Fruit fly (Drosophila melanogaster) whole organism, adult: ENCODE measurements around the gene Sgs7.

Experiments
- CG14711 ChIP-seq: fragments of 200-800 bp; sonication (Bioruptor generic); optimal IDR thresholded peaks from 2 replicates; lab custom pipeline; 2018; ENCODE audit warnings: missing biosample characterization, mild to moderate bottlenecking, missing genetic modification characterization, moderate library complexity
- CG33017 ChIP-seq: fragments of 200-800 bp; sonication (Bioruptor generic); optimal IDR thresholded peaks from 2 replicates; lab custom pipeline; 2018; ENCODE audit warnings: missing biosample characterization, mild to moderate bottlenecking, missing genetic modification characterization, moderate library complexity
- CG7045 ChIP-seq: fragments of 200-800 bp; sonication (Bioruptor generic); optimal IDR thresholded peaks from 2 replicates; lab custom pipeline; 2017; ENCODE audit warnings: missing biosample characterization, mild to moderate bottlenecking, missing genetic modification characterization
- cnc ChIP-seq, 2 experiments: fragments of >200 bp; optimal IDR thresholded peaks; 2 replicates each; lab custom pipeline; 2017
- kay ChIP-seq: fragments of 200-800 bp; sonication (Bioruptor generic); peaks from one replicate; lab custom pipeline; 2016; ENCODE audit warnings: missing biosample characterization, missing genetic modification characterization, borderline replicate concordance
- toe ChIP-seq: fragments of 200-800 bp; sonication (Bioruptor generic); optimal IDR thresholded peaks from 2 replicates; lab custom pipeline; 2016; ENCODE audit warnings: missing biosample characterization, missing genetic modification characterization

DNA sequence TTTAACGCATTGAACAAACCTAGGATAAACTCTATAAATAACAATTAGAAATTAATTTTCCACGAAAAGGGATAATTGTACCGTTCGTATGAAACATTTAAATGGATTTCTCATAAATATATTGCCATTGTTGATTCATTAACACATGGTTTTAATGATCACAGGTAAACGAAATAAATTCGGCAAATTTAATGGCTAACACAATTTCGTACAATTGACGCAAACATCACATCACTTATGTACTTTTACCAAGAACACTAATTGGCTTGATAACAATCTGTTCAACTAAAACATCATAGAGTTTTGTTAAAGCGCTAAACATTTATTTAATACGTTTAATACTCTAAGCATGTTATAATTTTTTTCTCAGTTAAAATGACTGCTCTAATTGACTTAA lies 44.0 kb downstream of the Sgs7 start:
- no peak for TF ChIP-seq toe (GFP tag; lab: Kevin White, UChicago)
- TF ChIP-seq CG7045 (GFP tag; lab: Kevin White, UChicago), result no peak
- TF ChIP-seq cnc (optimal IDR thresholded peaks at IDR 0.05; lab: Kevin White, UChicago), result no peak
- no peak for TF ChIP-seq CG14711 (tag; lab: Kevin White, UChicago)
- TF ChIP-seq CG33017 (tag; lab: Kevin White, UChicago), result no peak
- TF ChIP-seq kay (GFP tag; lab: Kevin White, UChicago), result no peak
